Worm (Caenorhabditis elegans): Measurements from ENCODE around the gene R02E4.1.

ce11 chrX:4139593-4140565, 35.5 kb upstream of the R02E4.1 start, which contains the start of gene ZK470.4:
- no peak for TF ChIP-seq ama-1 (optimal IDR thresholded peaks at IDR 0.05)
- TF ChIP-seq duxl-1 (tag; optimal IDR thresholded peaks at IDR 0.05; ENCODE audit: poor library complexity): no peak
- no peak for TF ChIP-seq aly-2 (tag; optimal IDR thresholded peaks at IDR 0.05)
- TF ChIP-seq zag-1 (tag; optimal IDR thresholded peaks at IDR 0.05): no peak
- no peak for TF ChIP-seq nhr-6 (tag; optimal IDR thresholded peaks at IDR 0.05)
- TF ChIP-seq saeg-2 (GFP tag; IDR thresholded peaks at IDR 0.05): no peak
- peak in 1 of 2 experiments; percentile 86 for TF ChIP-seq unc-62 (GFP tag; optimal IDR thresholded peaks at IDR 0.05 in 1 of 2)
- TF ChIP-seq unc-62 (tag; optimal IDR thresholded peaks at IDR 0.05): no peak
- no peak for TF ChIP-seq nhr-48 (tag; optimal IDR thresholded peaks at IDR 0.05)
- no peak for TF ChIP-seq daf-12 (tag; optimal IDR thresholded peaks at IDR 0.05)
- no peak for TF ChIP-seq R02D3.7 (tag; optimal IDR thresholded peaks at IDR 0.05)
- no peak for TF ChIP-seq snpc-4 (tag; optimal IDR thresholded peaks at IDR 0.05)
- TF ChIP-seq pha-4 (GFP tag; IDR thresholded peaks at IDR 0.05): peak; percentile 40; the same call in 1 of the 2 replicates
- TF ChIP-seq pha-4 (tag; optimal IDR thresholded peaks at IDR 0.05): no peak
- no peak for TF ChIP-seq F26F4.8 (GFP tag; conservative IDR thresholded peaks at IDR 0.05)
- TF ChIP-seq lim-7 (GFP tag; IDR thresholded peaks at IDR 0.05): no peak
